Worm (Caenorhabditis elegans): Measurements from ENCODE around the gene ztf-7.
A peak's percentile ranks its signal among the peaks of the same experiment; 100 is the strongest.

The ztf-7 gene

DNA sequence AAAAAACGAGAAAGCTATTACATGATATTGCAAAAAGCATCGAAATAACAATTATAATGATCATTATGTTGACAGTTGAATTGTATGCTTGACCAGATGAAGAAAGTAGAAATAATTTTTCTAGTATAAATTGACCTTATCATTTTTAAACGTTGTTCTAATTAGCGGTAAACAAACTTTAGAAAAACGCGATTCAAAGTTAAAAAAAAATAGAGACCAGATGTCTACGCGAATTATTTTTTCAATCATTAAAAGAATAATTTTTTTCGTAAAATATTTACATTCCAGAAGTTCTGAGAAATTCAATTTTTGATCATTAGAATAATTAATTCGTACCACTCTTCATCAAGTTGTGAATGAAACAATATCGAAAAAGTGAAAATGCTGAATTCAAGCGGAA is 12.5 kb upstream of the ztf-7 start, which contains the start of gene F46B6.10:
TSS of gene F46B6.10 (minus strand) at position 101 of the 400 bp plus-strand sequence.
- TF ChIP-seq sem-4 (tag; optimal IDR thresholded peaks at IDR 0.05) = no peak
- no peak for TF ChIP-seq ceh-16 (tag; optimal IDR thresholded peaks at IDR 0.05)
- no peak for TF ChIP-seq nhr-12 (tag; optimal IDR thresholded peaks at IDR 0.05)
- TF ChIP-seq crh-2 (tag; optimal IDR thresholded peaks at IDR 0.05) = no peak
- TF ChIP-seq lin-11 (tag; optimal IDR thresholded peaks at IDR 0.05) = no peak
- TF ChIP-seq aly-2 (tag; optimal IDR thresholded peaks at IDR 0.05) = no peak
- no peak for TF ChIP-seq ztf-11 (tag; optimal IDR thresholded peaks at IDR 0.05)
- no peak for TF ChIP-seq mbf-1 (tag; optimal IDR thresholded peaks at IDR 0.05)
- no peak for TF ChIP-seq lsy-2 (tag; optimal IDR thresholded peaks at IDR 0.05)

- TF ChIP-seq nhr-11 (tag; optimal IDR thresholded peaks at IDR 0.05) = no peak
- TF ChIP-seq blmp-1 (tag; optimal IDR thresholded peaks at IDR 0.05; ENCODE audit: insufficient read depth) = no peak
These were observed 9.6 kb upstream of the ztf-7 start, which contains the start of gene F46B6.13 for ce11 chrV:9799076-9799475. TSS of gene F46B6.13 (minus strand) at chrV:9799176.

ce11 chrV:9798212-9798611 is 8.7 kb upstream of the ztf-7 start:
- TF ChIP-seq unc-62 (GFP tag; optimal IDR thresholded peaks at IDR 0.05) = no peak
- TF ChIP-seq ztf-11 (tag; optimal IDR thresholded peaks at IDR 0.05) = no peak
- TF ChIP-seq sma-3 (GFP tag; optimal IDR thresholded peaks at IDR 0.05) = no peak
- TF ChIP-seq nhr-77 (tag; optimal IDR thresholded peaks at IDR 0.05) = no peak
- no peak for TF ChIP-seq Y55F3AM.14 (GFP tag; optimal IDR thresholded peaks at IDR 0.05)
- no peak for TF ChIP-seq ceh-82 (tag; optimal IDR thresholded peaks at IDR 0.05)
- TF ChIP-seq nhr-129 (tag; optimal IDR thresholded peaks at IDR 0.05) = no peak
- no peak for TF ChIP-seq zag-1 (tag; optimal IDR thresholded peaks at IDR 0.05)
- no peak for TF ChIP-seq nhr-237 (tag; optimal IDR thresholded peaks at IDR 0.05)

DNA sequence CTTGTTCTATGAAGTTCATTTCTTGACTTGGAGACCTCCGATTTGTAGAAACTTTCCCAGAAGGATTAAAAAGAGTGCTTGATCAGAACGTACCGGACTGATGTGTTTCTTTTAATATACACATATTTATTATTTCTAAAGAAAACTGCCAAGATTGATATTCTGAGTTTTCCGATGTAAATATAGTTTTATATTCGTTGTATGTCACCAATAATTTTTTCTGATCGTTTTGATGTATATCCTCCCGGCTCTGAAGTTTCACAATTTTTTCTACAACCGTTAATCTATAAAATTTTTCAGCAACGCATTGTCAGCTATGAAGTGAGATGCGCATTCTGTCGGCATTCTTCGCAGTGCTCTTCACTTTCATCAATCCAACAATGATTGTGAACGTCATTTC is 7.1 kb upstream of the ztf-7 start, which contains the start of gene F46B6.9:
TSS of gene F46B6.9 (plus strand) at position 301 of the 400 bp plus-strand sequence.
- TF ChIP-seq unc-39 (tag; optimal IDR thresholded peaks at IDR 0.05) = no peak
- TF ChIP-seq lsy-2 (tag; optimal IDR thresholded peaks at IDR 0.05) = no peak

DNA sequence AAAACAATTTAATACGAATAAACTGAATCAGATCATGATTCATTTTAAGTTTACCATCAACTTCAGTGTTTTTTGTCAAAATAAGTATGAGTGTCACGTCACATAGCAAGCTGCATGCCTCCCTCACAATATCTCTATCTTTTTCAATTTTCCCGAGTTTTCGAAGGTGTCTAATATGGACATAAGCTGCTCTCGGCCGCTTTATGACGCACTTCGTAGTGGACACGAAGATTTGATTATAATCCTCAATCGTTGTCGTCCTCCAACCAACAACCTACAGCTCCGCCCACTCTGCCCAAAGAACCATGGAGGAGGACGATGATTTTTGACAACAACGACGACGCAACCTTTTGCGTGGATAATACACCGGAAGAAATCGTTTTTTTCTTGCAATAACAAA is 6.5 kb upstream of the ztf-7 start:
- no peak for TF ChIP-seq elt-1 (tag; optimal IDR thresholded peaks at IDR 0.05)
- TF ChIP-seq ztf-1 (GFP tag; conservative IDR thresholded peaks at IDR 0.05) = no peak
- peak; percentile 20 for TF ChIP-seq lin-11 (tag; optimal IDR thresholded peaks at IDR 0.05)
- no peak for TF ChIP-seq alr-1 (tag; optimal IDR thresholded peaks at IDR 0.05)
- TF ChIP-seq snpc-4 (tag; optimal IDR thresholded peaks at IDR 0.05) = no peak

DNA sequence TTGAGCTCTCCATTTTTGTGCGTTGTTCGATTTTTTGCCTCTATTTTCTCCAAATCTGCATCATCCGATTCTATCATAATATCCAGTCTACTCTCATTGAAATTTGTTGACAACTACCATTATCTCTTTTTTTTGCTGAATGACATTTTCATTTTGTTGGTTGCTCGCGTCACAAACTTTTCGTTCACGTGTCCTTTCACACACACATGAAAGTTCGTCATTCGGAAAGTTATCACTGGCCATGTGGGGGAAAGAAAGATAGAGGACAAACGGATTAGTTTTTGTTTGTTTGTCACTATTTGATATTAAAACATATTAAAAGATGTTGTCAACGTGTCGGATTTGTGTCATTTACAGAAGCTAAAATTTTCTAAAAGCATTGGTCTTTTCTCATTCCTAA is 5.5 kb upstream of the ztf-7 start:
- TF ChIP-seq R02D3.7 (tag; optimal IDR thresholded peaks at IDR 0.05) = no peak
- TF ChIP-seq sma-9 (GFP tag; optimal IDR thresholded peaks at IDR 0.05) = peak; percentile 9
- TF ChIP-seq sma-9 (tag; optimal IDR thresholded peaks at IDR 0.05) = no peak
- TF ChIP-seq nhr-237 (tag; optimal IDR thresholded peaks at IDR 0.05) = no peak

- no peak for TF ChIP-seq nhr-129 (tag; optimal IDR thresholded peaks at IDR 0.05)
- no peak for TF ChIP-seq nhr-11 (tag; optimal IDR thresholded peaks at IDR 0.05)
- no peak for TF ChIP-seq ZK546.5 (tag; optimal IDR thresholded peaks at IDR 0.05)
- TF ChIP-seq sma-9 (GFP tag; optimal IDR thresholded peaks at IDR 0.05) = peak; percentile 31
- TF ChIP-seq sma-9 (tag; optimal IDR thresholded peaks at IDR 0.05) = no peak
- no peak for TF ChIP-seq aly-2 (tag; optimal IDR thresholded peaks at IDR 0.05)
- TF ChIP-seq nhr-21 (tag; optimal IDR thresholded peaks at IDR 0.05) = no peak
- no peak for TF ChIP-seq mbf-1 (tag; optimal IDR thresholded peaks at IDR 0.05)
- peak; percentile 26 for TF ChIP-seq fos-1 (tag; optimal IDR thresholded peaks at IDR 0.05)
- TF ChIP-seq C34F6.9 (tag; optimal IDR thresholded peaks at IDR 0.05) = no peak
- no peak for TF ChIP-seq R02D3.7 (tag; optimal IDR thresholded peaks at IDR 0.05)
- no peak for TF ChIP-seq nhr-12 (tag; optimal IDR thresholded peaks at IDR 0.05)
- no peak for TF ChIP-seq unc-39 (tag; optimal IDR thresholded peaks at IDR 0.05)
- TF ChIP-seq egl-27 (tag; optimal IDR thresholded peaks at IDR 0.05) = no peak
- TF ChIP-seq dmd-4 (tag; optimal IDR thresholded peaks at IDR 0.05) = no peak
- peak; percentile 25 for TF ChIP-seq crh-2 (tag; optimal IDR thresholded peaks at IDR 0.05)
- TF ChIP-seq lin-39 (tag; optimal IDR thresholded peaks at IDR 0.05) = no peak
- TF ChIP-seq alr-1 (tag; optimal IDR thresholded peaks at IDR 0.05) = no peak
- TF ChIP-seq ztf-11 (tag; optimal IDR thresholded peaks at IDR 0.05) = no peak
- no peak for TF ChIP-seq sma-3 (GFP tag; optimal IDR thresholded peaks at IDR 0.05)
- no peak for TF ChIP-seq lin-13 (GFP tag; optimal IDR thresholded peaks at IDR 0.05)
- TF ChIP-seq lin-11 (tag; optimal IDR thresholded peaks at IDR 0.05) = no peak
These were observed 1.8 kb upstream of the ztf-7 start, which contains the start of gene lipl-2 for ce11 chrV:9791332-9791731. TSS of gene lipl-2 (plus strand) at chrV:9791567.
